Fruit fly (Drosophila melanogaster): ENCODE data around the gene PGRP-LD.

The PGRP-LD gene

DNA sequence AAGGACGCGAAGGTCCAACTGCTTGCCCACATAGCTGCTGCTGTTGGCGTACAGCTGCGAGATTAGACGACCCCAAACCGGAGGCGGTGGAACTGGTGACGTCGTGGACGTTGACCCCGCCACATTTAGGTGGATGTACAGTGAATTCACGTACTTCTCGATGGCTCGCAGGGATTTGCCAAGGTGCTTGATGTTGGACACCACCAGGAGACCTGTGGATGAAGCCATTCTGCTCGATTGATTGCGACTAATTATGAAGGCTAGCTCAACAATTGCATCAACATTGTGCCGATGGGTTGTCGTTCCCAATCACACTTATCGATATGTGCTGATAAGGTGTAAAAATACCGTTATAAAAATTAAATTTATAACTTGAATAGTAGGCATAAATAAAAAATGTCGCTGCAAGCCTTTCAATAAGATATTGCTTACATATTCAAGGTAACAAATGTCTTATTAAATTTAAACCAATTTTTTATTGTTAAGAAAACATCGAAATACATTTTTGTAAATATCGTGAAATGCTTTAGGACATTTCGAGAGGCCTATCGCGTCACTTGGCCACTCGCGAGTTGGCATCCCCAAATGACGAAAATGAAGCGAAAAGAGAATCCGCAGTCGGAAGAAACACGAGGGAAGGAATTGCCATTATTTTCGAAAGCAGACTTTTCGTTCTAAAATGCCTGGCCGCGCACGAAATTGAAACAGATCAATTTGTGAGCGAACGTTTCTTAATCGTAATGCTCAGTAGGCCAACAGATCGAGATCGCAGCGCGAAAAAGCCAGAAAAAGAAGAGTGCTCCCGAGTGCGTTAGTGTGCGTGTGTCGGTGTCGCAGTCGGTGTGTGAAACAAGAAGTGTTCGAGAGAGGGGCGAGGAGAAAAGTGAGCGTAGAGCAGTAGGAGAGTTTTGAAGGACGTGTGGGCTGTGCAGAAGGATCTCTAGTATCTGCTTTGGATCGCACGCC is 11.0 kb upstream of the PGRP-LD start, which contains the start of the genes Ppat-Dpck and scny (continued):
- TF ChIP-seq Spps (tag; optimal IDR thresholded peaks at IDR 0.05) (peak; percentile 28), CG1647 (GFP tag; optimal IDR thresholded peaks at IDR 0.05) (no peak), gcm2 (GFP tag; optimal IDR thresholded peaks at IDR 0.05) (no peak), Antp (GFP tag; optimal IDR thresholded peaks at IDR 0.05) (no peak), CG16813 (GFP tag; IDR thresholded peaks at IDR 0.05; ENCODE audit: partially characterized antibody) (peak; percentile 92), CG5245 (GFP tag; optimal IDR thresholded peaks at IDR 0.05) (no peak), amos (GFP tag; IDR thresholded peaks at IDR 0.05; ENCODE audit: partially characterized antibody) (peak; percentile 93), ham (GFP tag; IDR thresholded peaks at IDR 0.05) (no peak), Ets97D (GFP tag; optimal IDR thresholded peaks at IDR 0.05) (peak; percentile 88), NC2α (GFP tag; optimal IDR thresholded peaks at IDR 0.05) (no peak), lov (optimal IDR thresholded peaks at IDR 0.05) (no peak), lov (GFP tag; IDR thresholded peaks at IDR 0.05) (no peak), CG4820 (GFP tag; optimal IDR thresholded peaks at IDR 0.05) (no peak), Lpt (GFP tag; optimal IDR thresholded peaks at IDR 0.05) (no peak), CrebB (tag; optimal IDR thresholded peaks at IDR 0.05) (no peak), cas (GFP tag; IDR thresholded peaks at IDR 0.05) (no peak), repo (GFP tag; optimal IDR thresholded peaks at IDR 0.05) (no peak), CG18262 (tag; optimal IDR thresholded peaks at IDR 0.05) (peak; percentile 31), tna (GFP tag; IDR thresholded peaks at IDR 0.05; ENCODE audit: partially characterized antibody) (peak; percentile 60), slou (GFP tag; optimal IDR thresholded peaks at IDR 0.05) (no peak), CG34376 (GFP tag; optimal IDR thresholded peaks at IDR 0.05) (peak; percentile 6), tin (GFP tag; optimal IDR thresholded peaks at IDR 0.05) (peak; percentile 0), D19B (GFP tag; optimal IDR thresholded peaks at IDR 0.05) (no peak), CG5180 (GFP tag; optimal IDR thresholded peaks at IDR 0.05) (no peak), CG18476 (GFP tag; optimal IDR thresholded peaks at IDR 0.05) (no peak), CG10147 (GFP tag; optimal IDR thresholded peaks at IDR 0.05) (peak; percentile 62), mam (GFP tag; optimal IDR thresholded peaks at IDR 0.05) (peak; percentile 12), CG6683 (GFP tag; optimal IDR thresholded peaks at IDR 0.05) (no peak), CG17328 (GFP tag; IDR thresholded peaks at IDR 0.05) (no peak), odd (GFP tag; optimal IDR thresholded peaks at IDR 0.05) (no peak), Ptx1 (GFP tag; IDR thresholded peaks at IDR 0.05) (no peak), CG30431 (GFP tag; optimal IDR thresholded peaks at IDR 0.05) (no peak), CG10321 (GFP tag; IDR thresholded peaks at IDR 0.05) (no peak), CG17568 (GFP tag; optimal IDR thresholded peaks at IDR 0.05) (no peak), Poxn (GFP tag; IDR thresholded peaks at IDR 0.05) (no peak), lilli (GFP tag; optimal IDR thresholded peaks at IDR 0.05) (peak; percentile 7), seq (GFP tag; IDR thresholded peaks at IDR 0.05) (no peak), CG7963 (GFP tag; IDR thresholded peaks at IDR 0.05; ENCODE audit: partially characterized antibody) (peak; percentile 71; the same call in 2 of the 3 replicates), Gsc (GFP tag; IDR thresholded peaks at IDR 0.05) (no peak), pan (optimal IDR thresholded peaks at IDR 0.05) (no peak), pan (GFP tag; optimal IDR thresholded peaks at IDR 0.05 in 1 of 2, IDR thresholded peaks at IDR 0.05 in 1 of 2) (no peak), phol (tag; optimal IDR thresholded peaks at IDR 0.05) (peak; percentile 67), ab (GFP tag; optimal IDR thresholded peaks at IDR 0.05) (no peak), Hr78 (GFP tag; optimal IDR thresholded peaks at IDR 0.05) (no peak), tup (GFP tag; optimal IDR thresholded peaks at IDR 0.05) (no peak), CG6813 (GFP tag; optimal IDR thresholded peaks at IDR 0.05) (no peak), CG3281 (GFP tag; optimal IDR thresholded peaks at IDR 0.05) (peak; percentile 33), lab (GFP tag; optimal IDR thresholded peaks at IDR 0.05) (no peak), CG14050 (GFP tag; IDR thresholded peaks at IDR 0.05) (no peak)
